Worm (Caenorhabditis elegans) whole organism, L2 larva: Measurements from ENCODE around the gene K02G10.5.

Source experiments
- nhr-12 ChIP-seq: fragments of 150-350 bp; optimal IDR thresholded peaks from 2 replicates; lab custom pipeline; 2014; ENCODE audit warnings: missing biosample characterization, missing genetic modification characterization
- nhr-25 ChIP-seq: fragments of 150-350 bp; sonication (generic microtip); optimal IDR thresholded peaks from 3 replicates; lab custom pipeline; 2014; ENCODE audit warnings: missing biosample characterization, missing genetic modification characterization
- sma-9 ChIP-seq, 2 experiments: fragments of 150-350 bp in 1 of 2; sonication (generic microtip) in 1 of 2; optimal IDR thresholded peaks; 2 replicates each; lab custom pipeline; 2014 to 2016; ENCODE audit warnings: missing genetic modification characterization in 2 of 2, mild to moderate bottlenecking in 1 of 2, missing biosample characterization in 1 of 2, missing compliant biosample characterization in 1 of 2, missing genetic modification reagents in 1 of 2, moderate library complexity in 1 of 2
- unc-62 ChIP-seq: fragments of 150-350 bp; optimal IDR thresholded peaks from 2 replicates; lab custom pipeline; 2014; ENCODE audit warnings: missing biosample characterization, missing genetic modification reagents, missing genetic modification characterization

DNA sequence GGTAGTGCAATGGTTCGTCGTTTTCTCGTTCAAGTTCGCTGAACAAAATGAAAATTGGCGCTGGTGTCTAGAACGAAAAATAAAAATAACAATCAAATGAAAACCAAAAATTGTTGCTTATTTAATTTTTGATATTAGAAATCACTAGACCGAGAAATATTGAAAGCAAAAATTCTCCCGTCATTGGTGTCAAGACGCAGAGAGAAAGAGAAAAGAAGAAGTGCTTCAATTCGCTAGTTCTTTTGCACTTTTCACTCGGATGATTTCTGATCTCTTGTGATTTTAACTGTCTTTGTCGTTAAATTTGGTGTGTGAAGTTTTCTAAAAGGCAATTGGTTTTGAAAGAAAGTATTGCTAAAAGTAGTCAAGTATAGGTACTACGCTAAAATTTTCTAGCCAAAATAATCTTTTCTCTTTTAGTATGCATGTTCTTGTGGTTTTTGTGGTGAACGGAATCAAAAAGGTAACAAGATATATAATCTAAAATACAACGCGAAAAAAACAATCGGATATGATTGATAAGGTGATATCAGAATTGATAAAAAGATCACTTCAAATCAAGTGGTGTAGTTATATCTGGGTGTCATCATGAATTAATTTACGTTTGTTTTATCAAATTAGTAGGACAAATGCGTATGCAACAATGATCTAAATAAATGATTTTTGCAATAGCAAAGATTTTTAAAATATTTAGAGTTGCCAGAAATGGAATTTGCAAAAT is 27.9 kb downstream of the K02G10.5 start:
- TF ChIP-seq unc-62 (GFP tag; lab: Kevin White, UChicago) = no peak
- TF ChIP-seq nhr-25 (tag; lab: Kevin White, UChicago) = no peak
- TF ChIP-seq sma-9 (GFP tag; optimal IDR thresholded peaks at IDR 0.05; lab: Kevin White, UChicago) = peak; percentile 75
- no peak for TF ChIP-seq sma-9 (tag; optimal IDR thresholded peaks at IDR 0.05; lab: Kevin White, UChicago)
- no peak for TF ChIP-seq nhr-12 (tag; lab: Kevin White, UChicago)
